Worm (Caenorhabditis elegans) whole organism, young adult: ENCODE data around the gene W04G3.13.

Experiments used
- F22D6.2 ChIP-seq: sonication (generic microtip); optimal IDR thresholded peaks from 2 replicates; lab custom pipeline; 2016; ENCODE audit warnings: mild to moderate bottlenecking, missing genetic modification characterization, missing compliant biosample characterization
- F33H1.4 ChIP-seq: fragments of 200-800 bp; sonication (Bioruptor generic); IDR thresholded peaks from 2 replicates; pipeline ENCODE4 v1.3.6; 2022; ENCODE audit warnings: missing genetic modification reagents, missing genetic modification characterization, missing compliant biosample characterization
- F39B2.1 ChIP-seq: fragments of 200-800 bp; sonication (Bioruptor generic); IDR thresholded peaks from 2 replicates; pipeline ENCODE4 v1.3.6; 2022; ENCODE audit warnings: missing genetic modification reagents, missing genetic modification characterization, missing compliant biosample characterization
- F57A8.1 ChIP-seq: fragments of 200-800 bp; sonication (Bioruptor generic); optimal IDR thresholded peaks from 2 replicates; lab custom pipeline; 2018; ENCODE audit warnings: mild to moderate bottlenecking, missing genetic modification characterization, moderate library complexity, missing compliant biosample characterization
- Y67H2A.10 ChIP-seq: fragments of 200-800 bp; sonication (Bioruptor generic); conservative IDR thresholded peaks from 2 replicates; pipeline ENCODE4 v1.3.6; 2022; ENCODE audit warnings: missing genetic modification reagents, missing genetic modification characterization, missing compliant biosample characterization
- akir-1 ChIP-seq: fragments of 200-800 bp; sonication (Bioruptor generic); optimal IDR thresholded peaks from 2 replicates; lab custom pipeline; 2018; ENCODE audit warnings: mild to moderate bottlenecking, missing genetic modification characterization, moderate library complexity, missing compliant biosample characterization
- aptf-3 ChIP-seq: fragments of 200-800 bp; sonication (Bioruptor generic); IDR thresholded peaks from 2 replicates; pipeline ENCODE4 v1.3.6; 2022; ENCODE audit warnings: missing genetic modification characterization, missing compliant biosample characterization
- atf-7 ChIP-seq: sonication (generic microtip); optimal IDR thresholded peaks from 2 replicates; lab custom pipeline; 2017; ENCODE audit warnings: mild to moderate bottlenecking, missing genetic modification characterization, missing compliant biosample characterization
- athp-1 ChIP-seq: sonication (generic microtip); optimal IDR thresholded peaks from 2 replicates; lab custom pipeline; 2017; ENCODE audit warnings: mild to moderate bottlenecking, missing genetic modification characterization, missing compliant biosample characterization
- attf-3 ChIP-seq: fragments of 200-800 bp; sonication (Bioruptor generic); conservative IDR thresholded peaks from 2 replicates; pipeline ENCODE4 v1.3.6; 2022; ENCODE audit warnings: missing genetic modification reagents, missing genetic modification characterization, missing compliant biosample characterization
- attf-5 ChIP-seq: fragments of 200-800 bp; sonication (Bioruptor generic); optimal IDR thresholded peaks from 2 replicates; lab custom pipeline; 2018; ENCODE audit warnings: mild to moderate bottlenecking, missing genetic modification characterization, missing compliant biosample characterization
- attf-6 ChIP-seq: fragments of 200-800 bp; sonication (Bioruptor generic); IDR thresholded peaks from 2 replicates; pipeline ENCODE4 v1.3.6; 2022; ENCODE audit warnings: missing genetic modification reagents, missing genetic modification characterization, missing compliant biosample characterization
- ccch-3 ChIP-seq: fragments of 200-800 bp; sonication (Bioruptor generic); optimal IDR thresholded peaks from 2 replicates; lab custom pipeline; 2018; ENCODE audit warnings: mild to moderate bottlenecking, missing genetic modification characterization, missing compliant biosample characterization
- ceh-79 ChIP-seq: sonication (generic microtip); optimal IDR thresholded peaks from 2 replicates; lab custom pipeline; 2017; ENCODE audit warnings: mild to moderate bottlenecking, missing genetic modification characterization, missing compliant biosample characterization
- ceh-91 ChIP-seq: fragments of 200-800 bp; sonication (Bioruptor generic); IDR thresholded peaks from 2 replicates; pipeline ENCODE4 v1.3.6; 2022; ENCODE audit warnings: missing genetic modification reagents, missing genetic modification characterization, missing compliant biosample characterization
- efl-1 ChIP-seq: fragments of 150-350 bp; optimal IDR thresholded peaks from 2 replicates; lab custom pipeline; 2014; ENCODE audit warnings: missing biosample characterization, missing genetic modification reagents, missing genetic modification characterization
- egl-44 ChIP-seq: fragments of 200-800 bp; sonication (Bioruptor generic); IDR thresholded peaks from 2 replicates; pipeline ENCODE4 v1.3.6; 2022; ENCODE audit warnings: missing genetic modification reagents, missing genetic modification characterization, missing compliant biosample characterization
- egrh-3 ChIP-seq: fragments of 200-800 bp; sonication (Bioruptor generic); IDR thresholded peaks from 2 replicates; pipeline ENCODE4 v1.3.6; 2022; ENCODE audit warnings: missing genetic modification reagents, missing genetic modification characterization, missing compliant biosample characterization
- him-1 ChIP-seq: sonication (generic microtip); optimal IDR thresholded peaks from 2 replicates; lab custom pipeline; 2016; ENCODE audit warnings: missing genotype, missing genetic modification reagents, missing genetic modification characterization, missing compliant biosample characterization
- hmg-20 ChIP-seq: fragments of 200-800 bp; sonication (Bioruptor generic); IDR thresholded peaks from 2 replicates; pipeline ENCODE4 v1.3.6; 2022; ENCODE audit warnings: missing genetic modification reagents, missing genetic modification characterization, missing compliant biosample characterization
- hrde-1 ChIP-seq: sonication (generic microtip); optimal IDR thresholded peaks from 2 replicates; lab custom pipeline; 2016; ENCODE audit warnings: missing genetic modification characterization, mild to moderate bottlenecking, missing compliant biosample characterization, moderate library complexity, missing genotype, missing genetic modification reagents, borderline replicate concordance
- lag-1 ChIP-seq: fragments of 200-800 bp; sonication (Bioruptor generic); IDR thresholded peaks from 2 replicates; pipeline ENCODE4 v1.3.6; 2022; ENCODE audit warnings: missing genetic modification reagents, missing genetic modification characterization, missing compliant biosample characterization
- madf-8 ChIP-seq: fragments of 200-800 bp; sonication (Bioruptor generic); conservative IDR thresholded peaks from 2 replicates; pipeline ENCODE4 v1.3.6; 2022; ENCODE audit warnings: missing genetic modification reagents, missing genetic modification characterization, missing compliant biosample characterization
- mel-28 ChIP-seq: sonication (generic microtip); optimal IDR thresholded peaks from 2 replicates; lab custom pipeline; 2016; ENCODE audit warnings: borderline replicate concordance, mild to moderate bottlenecking, missing genetic modification characterization, missing compliant biosample characterization
- mes-4 ChIP-seq: sonication (generic microtip); optimal IDR thresholded peaks from 2 replicates; lab custom pipeline; 2016; ENCODE audit warnings: missing genotype, missing genetic modification characterization, missing compliant biosample characterization
- nfya-1 ChIP-seq: sonication (generic microtip); optimal IDR thresholded peaks from 2 replicates; lab custom pipeline; 2017; ENCODE audit warnings: antibody characterized with exemption, missing compliant biosample characterization, missing genetic modification characterization, borderline replicate concordance; ENCODE audit not compliant: insufficient read depth
- nfya-2 ChIP-seq: fragments of 200-800 bp; sonication (Bioruptor generic); IDR thresholded peaks from 2 replicates; pipeline ENCODE4 v1.3.6; 2022; ENCODE audit warnings: missing genetic modification reagents, missing genetic modification characterization, missing compliant biosample characterization
- nfyb-1 ChIP-seq: fragments of 200-800 bp; sonication (Bioruptor generic); IDR thresholded peaks from 2 replicates; pipeline ENCODE4 v1.3.6; 2022; ENCODE audit warnings: missing genetic modification reagents, missing genetic modification characterization, missing compliant biosample characterization
- nhr-179 ChIP-seq: sonication (generic microtip); optimal IDR thresholded peaks from 2 replicates; lab custom pipeline; 2016; ENCODE audit warnings: mild to moderate bottlenecking, missing genetic modification characterization, missing compliant biosample characterization
- pbrm-1 ChIP-seq: fragments of 200-800 bp; sonication (Bioruptor generic); IDR thresholded peaks from 2 replicates; pipeline ENCODE4 v1.3.6; 2022; ENCODE audit warnings: missing genetic modification reagents, missing genetic modification characterization, missing compliant biosample characterization
- snpc-3.4 ChIP-seq: sonication (generic microtip); optimal IDR thresholded peaks from 2 replicates; lab custom pipeline; 2017; ENCODE audit warnings: missing genetic modification characterization, mild to moderate bottlenecking, missing compliant biosample characterization, antibody characterized with exemption, moderate library complexity, missing genotype, missing genetic modification reagents
- tbx-9 ChIP-seq: sonication (generic microtip); optimal IDR thresholded peaks from 2 replicates; lab custom pipeline; 2016; ENCODE audit warnings: borderline replicate concordance, missing genetic modification characterization, inconsistent platforms, missing compliant biosample characterization
- unc-130 ChIP-seq: sonication (generic microtip); optimal IDR thresholded peaks from 2 replicates; lab custom pipeline; 2016; ENCODE audit warnings: missing genetic modification reagents, missing genetic modification characterization, missing compliant biosample characterization
- xnd-1 ChIP-seq: sonication (generic microtip); optimal IDR thresholded peaks from 2 replicates; lab custom pipeline; 2016; ENCODE audit warnings: missing genotype, missing genetic modification reagents, missing genetic modification characterization, missing compliant biosample characterization
- zfh-2 ChIP-seq: fragments of 200-800 bp; sonication (Bioruptor generic); conservative IDR thresholded peaks from 2 replicates; pipeline ENCODE4 v1.3.6; 2022; ENCODE audit warnings: missing genetic modification reagents, missing genetic modification characterization, missing compliant biosample characterization
- ztf-28 ChIP-seq: fragments of 200-800 bp; sonication (Bioruptor generic); IDR thresholded peaks from 2 replicates; pipeline ENCODE4 v1.3.6; 2022; ENCODE audit warnings: missing genetic modification reagents, missing genetic modification characterization, missing compliant biosample characterization
- ztf-6 ChIP-seq: fragments of 200-800 bp; sonication (Bioruptor generic); IDR thresholded peaks from 2 replicates; pipeline ENCODE4 v1.3.6; 2022; ENCODE audit warnings: missing genetic modification reagents, missing genetic modification characterization, missing compliant biosample characterization

The W04G3.13 gene

ce11 chrX:11032412-11032811 is 47.2 kb downstream of the W04G3.13 start:
- TF ChIP-seq madf-8 (GFP tag; lab: Robert Waterston, UW) (no peak), akir-1 (GFP tag; lab: Kevin White, UChicago) (no peak), hrde-1 (no peak), tbx-9 (tag; lab: Kevin White, UChicago) (no peak), ceh-91 (no peak), egl-44 (GFP tag; lab: Robert Waterston, UW) (no peak), ztf-6 (GFP tag; lab: Robert Waterston, UW) (no peak), nfya-1 (tag; lab: Kevin White, UChicago) (no peak), nfyb-1 (GFP tag; lab: Robert Waterston, UW) (no peak), F33H1.4 (GFP tag; lab: Robert Waterston, UW) (no peak), efl-1 (GFP tag; lab: Kevin White, UChicago) (no peak), lag-1 (GFP tag; lab: Robert Waterston, UW) (no peak), F22D6.2 (tag; lab: Kevin White, UChicago) (no peak)

- no peak for TF ChIP-seq ceh-91
- TF ChIP-seq pbrm-1 (GFP tag; lab: Robert Waterston, UW): 0 out of 2 replicates have a peak, but pooled peaks have one; percentile 11
- no peak for TF ChIP-seq mel-28 (tag; lab: Kevin White, UChicago)
- TF ChIP-seq Y67H2A.10 (GFP tag; lab: Robert Waterston, UW): no peak
- TF ChIP-seq snpc-3.4 (tag; lab: Kevin White, UChicago): no peak
- 0 out of 2 replicates have a peak, but pooled peaks have one; percentile 38 for TF ChIP-seq nfyb-1 (GFP tag; lab: Robert Waterston, UW)
- TF ChIP-seq F57A8.1: no peak
- no peak for TF ChIP-seq attf-3 (GFP tag; lab: Robert Waterston, UW)
- no peak for TF ChIP-seq atf-7 (tag; lab: Kevin White, UChicago)
- TF ChIP-seq ceh-79: no peak
- no peak for TF ChIP-seq attf-5 (GFP tag; lab: Kevin White, UChicago)
- no peak for TF ChIP-seq egrh-3 (GFP tag; lab: Robert Waterston, UW)
- no peak for TF ChIP-seq aptf-3
- TF ChIP-seq ccch-3: no peak
- no peak for TF ChIP-seq attf-6
- no peak for TF ChIP-seq hmg-20 (GFP tag; lab: Robert Waterston, UW)
- no peak for TF ChIP-seq him-1
- TF ChIP-seq xnd-1 (tag; lab: Kevin White, UChicago): no peak
- TF ChIP-seq athp-1 (tag; lab: Kevin White, UChicago): no peak
- TF ChIP-seq nhr-179: no peak
- TF ChIP-seq zfh-2 (GFP tag; lab: Robert Waterston, UW): 0 out of 2 replicates have a peak, but pooled peaks have one; percentile 9
- no peak for TF ChIP-seq mes-4 (tag; lab: Kevin White, UChicago)
- 0 out of 2 replicates have a peak, but pooled peaks have one; percentile 18 for TF ChIP-seq ztf-28 (GFP tag; lab: Robert Waterston, UW)
- TF ChIP-seq nfya-2 (GFP tag; lab: Robert Waterston, UW): no peak
- no peak for TF ChIP-seq F39B2.1
- TF ChIP-seq unc-130 (GFP tag; lab: Kevin White, UChicago): no peak
Measured at ce11 chrX:11031869-11032268, 47.7 kb downstream of the W04G3.13 start.
